Fruit fly (Drosophila melanogaster) whole organism, adult: ENCODE data around the gene stai.

Experiments
- CG14711 ChIP-seq: fragments of 200-800 bp; sonication (Bioruptor generic); optimal IDR thresholded peaks from 2 replicates; lab custom pipeline; 2018; ENCODE audit warnings: missing biosample characterization, mild to moderate bottlenecking, missing genetic modification characterization, moderate library complexity
- CG1620 ChIP-seq: fragments of 200-800 bp; sonication (Bioruptor generic); optimal IDR thresholded peaks from 2 replicates; lab custom pipeline; 2016; ENCODE audit warnings: missing biosample characterization, missing genetic modification characterization
- CG5204 ChIP-seq: fragments of 200-800 bp; sonication (Bioruptor generic); optimal IDR thresholded peaks from 2 replicates; lab custom pipeline; 2016; ENCODE audit warnings: missing biosample characterization, missing genetic modification characterization
- Crg-1 ChIP-seq: fragments of 200-800 bp; sonication (Bioruptor generic); optimal IDR thresholded peaks from 2 replicates; lab custom pipeline; 2016; ENCODE audit warnings: missing biosample characterization, missing genetic modification characterization
- Mnt ChIP-seq: fragments of 200-800 bp; sonication (Bioruptor generic); optimal IDR thresholded peaks from 2 replicates; lab custom pipeline; 2016; ENCODE audit warnings: missing biosample characterization, mild to moderate bottlenecking, missing genetic modification characterization

DNA sequence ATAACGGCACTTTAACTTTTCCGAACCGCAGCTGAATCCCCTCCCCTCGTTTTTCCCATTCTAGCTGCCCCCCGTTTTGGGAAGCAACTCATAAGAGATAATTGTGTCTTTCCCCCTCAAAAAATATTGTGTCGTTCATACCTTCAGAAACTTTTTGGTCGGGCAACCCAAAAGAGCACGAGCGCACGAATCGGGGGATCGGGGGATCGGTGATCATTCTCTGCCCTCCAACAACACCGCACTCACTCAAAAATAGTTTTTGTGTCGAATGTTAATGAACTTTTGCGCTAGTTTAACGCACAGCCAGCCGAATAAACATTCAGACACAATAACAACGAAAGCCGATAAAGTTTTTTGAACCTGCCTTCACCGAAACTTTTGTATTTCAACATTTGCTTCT lies 9.8 kb upstream of the stai start:
- TF ChIP-seq Mnt (GFP tag; lab: Kevin White, UChicago): no peak
- TF ChIP-seq CG5204 (GFP tag; lab: Kevin White, UChicago): no peak
- TF ChIP-seq Crg-1 (GFP tag; lab: Kevin White, UChicago): no peak
- TF ChIP-seq CG14711 (tag; lab: Kevin White, UChicago): no peak
- no peak for TF ChIP-seq CG1620 (GFP tag; lab: Kevin White, UChicago)
